Worm (Caenorhabditis elegans): ENCODE measurements around the gene C03G6.17.

C03G6.17 gene

DNA sequence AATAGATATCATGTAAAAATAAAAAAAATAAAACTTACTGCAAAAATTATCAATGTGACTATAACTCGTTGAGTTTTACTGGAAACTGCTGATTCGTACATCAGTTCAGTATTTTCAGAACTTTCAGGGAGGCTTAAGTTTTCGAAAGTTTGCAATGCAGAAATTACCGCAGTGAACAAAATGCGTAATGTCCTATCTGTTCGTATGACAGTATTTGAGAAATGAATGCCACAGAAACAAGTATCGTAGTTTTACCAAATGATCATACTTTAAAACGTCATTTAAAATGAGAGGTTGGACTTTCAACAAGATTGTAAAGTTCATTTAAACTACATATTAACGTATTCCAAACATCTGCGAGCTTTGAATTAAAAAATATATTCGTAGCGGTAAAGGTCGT lies 24.2 kb downstream of the C03G6.17 start, which contains the start of gene C03G6.21:
Gene C03G6.21 (minus strand): TSS at position 101 of the 400 bp plus-strand sequence.
- no peak for TF ChIP-seq fos-1 (tag; optimal IDR thresholded peaks at IDR 0.05)
- no peak for TF ChIP-seq aly-2 (tag; optimal IDR thresholded peaks at IDR 0.05)
- no peak for TF ChIP-seq gmeb-1 (tag; optimal IDR thresholded peaks at IDR 0.05)
- no peak for TF ChIP-seq ama-1 (optimal IDR thresholded peaks at IDR 0.05)
- no peak for TF ChIP-seq blmp-1 (tag; optimal IDR thresholded peaks at IDR 0.05; ENCODE audit: insufficient read depth)
- TF ChIP-seq nhr-12 (tag; optimal IDR thresholded peaks at IDR 0.05): no peak

DNA sequence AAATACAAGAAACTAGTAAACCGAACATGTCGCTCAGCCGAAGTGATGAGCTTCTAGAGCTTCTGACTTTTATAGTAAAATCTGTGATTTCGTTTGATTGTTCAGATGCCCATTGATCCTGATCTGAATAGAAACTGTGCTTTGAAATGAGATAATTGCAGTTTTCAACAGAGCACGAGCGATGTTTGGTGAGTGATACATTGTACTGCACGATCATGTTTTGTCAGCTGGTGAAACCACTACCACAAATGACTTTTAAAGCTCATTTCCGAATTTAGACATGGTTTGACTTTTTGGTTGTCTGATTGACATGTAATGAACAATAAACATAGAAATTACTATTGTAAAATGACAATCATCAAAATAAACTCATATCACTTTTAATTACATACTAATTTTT lies 25.4 kb downstream of the C03G6.17 start, which contains the start of gene tag-293:
Gene tag-293 (minus strand): TSS at position 101 of the 400 bp plus-strand sequence.
- TF ChIP-seq ZK546.5 (tag; optimal IDR thresholded peaks at IDR 0.05) (no peak), ceh-82 (tag; optimal IDR thresholded peaks at IDR 0.05) (no peak), elt-3 (tag; optimal IDR thresholded peaks at IDR 0.05) (no peak), nhr-237 (tag; optimal IDR thresholded peaks at IDR 0.05) (no peak)

DNA sequence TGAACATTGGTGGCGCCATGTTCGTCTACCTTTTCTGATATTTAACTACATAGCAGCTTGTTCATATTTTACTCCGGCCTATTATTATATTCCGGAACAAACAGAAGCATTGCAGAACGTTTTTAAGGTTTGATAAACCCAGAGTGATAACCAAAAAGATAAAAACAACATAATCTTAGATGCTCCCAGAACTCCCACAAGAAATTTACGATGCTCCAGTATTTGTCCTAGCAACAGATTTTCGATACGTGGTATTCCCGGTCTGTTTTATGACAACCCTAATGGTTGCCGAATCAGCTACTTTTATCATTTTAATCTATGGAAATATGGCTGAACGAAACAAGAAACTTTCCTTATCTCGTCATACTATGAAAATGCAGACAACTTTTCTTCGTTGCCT lies 27.3 kb downstream of the C03G6.17 start:
- TF ChIP-seq nhr-11 (tag; optimal IDR thresholded peaks at IDR 0.05) (no peak), zag-1 (tag; optimal IDR thresholded peaks at IDR 0.05) (no peak), unc-62 (GFP tag; optimal IDR thresholded peaks at IDR 0.05) (no peak), alr-1 (tag; optimal IDR thresholded peaks at IDR 0.05) (no peak), ztf-4 (tag; optimal IDR thresholded peaks at IDR 0.05) (no peak), nhr-237 (tag; optimal IDR thresholded peaks at IDR 0.05) (no peak), mbf-1 (tag; optimal IDR thresholded peaks at IDR 0.05) (no peak), gmeb-1 (tag; optimal IDR thresholded peaks at IDR 0.05) (no peak), aly-2 (tag; optimal IDR thresholded peaks at IDR 0.05) (no peak), F13H6.1 (tag; optimal IDR thresholded peaks at IDR 0.05) (no peak), ztf-1 (GFP tag; conservative IDR thresholded peaks at IDR 0.05) (no peak), nhr-23 (tag; optimal IDR thresholded peaks at IDR 0.05) (no peak), unc-39 (tag; optimal IDR thresholded peaks at IDR 0.05) (no peak), lsy-2 (tag; optimal IDR thresholded peaks at IDR 0.05) (no peak), crh-2 (tag; optimal IDR thresholded peaks at IDR 0.05) (no peak)

DNA sequence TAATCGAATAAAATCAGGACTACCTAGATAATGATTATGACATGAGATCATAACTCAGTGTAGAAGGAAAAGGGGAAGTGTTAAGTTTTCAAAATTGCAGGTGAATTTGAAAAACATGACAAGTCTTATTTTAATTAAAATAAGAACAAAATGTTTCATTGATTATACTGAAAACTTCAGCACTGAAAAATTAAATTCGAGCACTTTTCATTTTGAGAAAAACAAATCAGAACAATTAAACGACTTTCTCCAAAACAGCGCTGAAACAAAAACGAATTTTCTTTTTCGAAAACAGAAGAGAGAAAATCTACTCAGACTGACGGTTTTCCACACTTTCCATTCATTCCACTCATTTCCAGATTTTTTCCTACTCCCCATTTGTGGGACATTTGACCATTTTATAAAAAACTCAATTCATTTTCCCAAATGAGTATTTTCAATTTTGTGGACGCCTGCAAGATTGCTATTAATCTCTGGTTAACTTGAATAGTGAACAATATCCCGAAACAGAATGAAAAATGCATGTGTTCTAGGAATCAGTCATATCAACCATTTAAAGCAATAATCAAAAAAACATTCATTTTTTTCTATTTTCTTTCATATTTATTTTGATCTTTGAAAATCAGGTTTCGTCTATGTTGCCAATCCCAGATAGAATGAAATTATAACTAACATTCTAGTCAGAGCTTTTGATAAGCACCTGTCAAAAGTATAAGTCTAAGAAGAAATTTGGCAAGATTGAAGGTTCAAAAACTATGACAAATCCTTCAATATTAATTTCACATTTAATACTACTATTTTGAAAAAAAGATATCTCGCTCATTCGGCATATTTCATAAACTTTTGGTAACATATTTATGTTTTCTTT lies 28.5 kb downstream of the C03G6.17 start, which contains the start of the genes srh-231 and srh-275:
Gene srh-231 (minus strand): TSS at position 51 of the 868 bp plus-strand sequence.
Gene srh-275 (plus strand): TSS at position 818 of the 868 bp plus-strand sequence.
- TF ChIP-seq egl-27 (tag; optimal IDR thresholded peaks at IDR 0.05): no peak
- no peak for TF ChIP-seq ztf-4 (tag; optimal IDR thresholded peaks at IDR 0.05)
- no peak for TF ChIP-seq lin-13 (GFP tag; optimal IDR thresholded peaks at IDR 0.05)
- TF ChIP-seq sem-4 (tag; optimal IDR thresholded peaks at IDR 0.05): no peak
- TF ChIP-seq nhr-25 (tag; optimal IDR thresholded peaks at IDR 0.05): no peak
- no peak for TF ChIP-seq nhr-21 (tag; optimal IDR thresholded peaks at IDR 0.05)

DNA sequence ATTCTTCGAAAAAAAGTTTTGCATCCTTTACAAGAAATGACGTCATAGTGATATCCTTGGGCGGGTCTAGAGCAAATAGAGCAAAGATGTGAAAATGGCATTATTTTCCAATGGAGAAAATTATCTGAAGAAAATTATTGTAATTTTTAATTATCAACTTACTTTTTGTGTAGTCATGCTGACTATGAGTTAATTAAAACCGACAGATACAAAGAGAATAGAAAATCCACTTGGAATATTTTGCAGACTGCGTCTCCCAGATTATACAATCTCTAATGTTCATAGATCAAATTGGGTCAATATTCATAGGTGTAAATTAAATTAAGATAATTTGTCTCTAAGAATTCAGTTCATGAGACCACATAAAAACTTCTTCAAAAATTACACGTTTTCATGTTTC lies 31.4 kb downstream of the C03G6.17 start, which contains the start of gene nhr-149:
Gene nhr-149 (minus strand): TSS at position 101 of the 400 bp plus-strand sequence.
- TF ChIP-seq unc-55 (GFP tag; optimal IDR thresholded peaks at IDR 0.05): no peak
- no peak for TF ChIP-seq nhr-23 (tag; optimal IDR thresholded peaks at IDR 0.05)
- no peak for TF ChIP-seq nhr-77 (tag; optimal IDR thresholded peaks at IDR 0.05)
- TF ChIP-seq nhr-11 (tag; optimal IDR thresholded peaks at IDR 0.05): no peak
- TF ChIP-seq crh-2 (tag; optimal IDR thresholded peaks at IDR 0.05): no peak
- TF ChIP-seq elt-3 (tag; optimal IDR thresholded peaks at IDR 0.05): no peak
- no peak for TF ChIP-seq sma-3 (GFP tag; optimal IDR thresholded peaks at IDR 0.05)
- TF ChIP-seq peb-1 (tag; optimal IDR thresholded peaks at IDR 0.05): no peak
- no peak for TF ChIP-seq fos-1 (tag; optimal IDR thresholded peaks at IDR 0.05)
- no peak for TF ChIP-seq unc-62 (GFP tag; optimal IDR thresholded peaks at IDR 0.05)
- no peak for TF ChIP-seq mdl-1 (tag; optimal IDR thresholded peaks at IDR 0.05)
- TF ChIP-seq nhr-12 (tag; optimal IDR thresholded peaks at IDR 0.05): no peak
- no peak for TF ChIP-seq ztf-1 (GFP tag; conservative IDR thresholded peaks at IDR 0.05)
- TF ChIP-seq ceh-82 (tag; optimal IDR thresholded peaks at IDR 0.05): no peak
- no peak for TF ChIP-seq lin-11 (tag; optimal IDR thresholded peaks at IDR 0.05)

All from whole organism, L2 larva.